Fruit fly (Drosophila melanogaster) whole organism, embryonic: Measurements from ENCODE around the gene Aatf.
A peak's percentile ranks its signal among the peaks of the same experiment; 100 is the strongest.

Source experiments
- ATbp ChIP-seq: fragments of 200-800 bp; sonication (Bioruptor generic); optimal IDR thresholded peaks from 2 replicates; lab custom pipeline; 2017; ENCODE audit warnings: missing biosample characterization, mild to moderate bottlenecking, missing genetic modification characterization, missing genetic modification reagents
- Ada2b ChIP-seq: fragments of 200-800 bp; sonication (Bioruptor generic); IDR thresholded peaks from 2 replicates; pipeline ENCODE4 v1.3.6; 2022; ENCODE audit warnings: missing biosample characterization, missing genetic modification characterization
- Bdp1 ChIP-seq: fragments of 200-800 bp; sonication (Bioruptor generic); optimal IDR thresholded peaks from 3 replicates; lab custom pipeline; 2016; ENCODE audit warnings: missing biosample characterization, missing genetic modification characterization
- BtbVII ChIP-seq: fragments of 200-800 bp; sonication (Bioruptor generic); optimal IDR thresholded peaks from 3 replicates; lab custom pipeline; 2017; ENCODE audit warnings: missing biosample characterization, mild to moderate bottlenecking, missing genetic modification characterization
- CG10462 ChIP-seq: fragments of 200-800 bp; sonication (Bioruptor generic); optimal IDR thresholded peaks from 2 replicates; lab custom pipeline; 2016; ENCODE audit warnings: missing biosample characterization, missing genetic modification characterization
- CG11085 ChIP-seq: fragments of 200-800 bp; sonication (Bioruptor generic); IDR thresholded peaks from 2 replicates; pipeline ENCODE4 v1.3.6; 2022; ENCODE audit warnings: missing biosample characterization, missing genetic modification characterization
- CG11560 ChIP-seq: fragments of 200-800 bp; sonication (Bioruptor generic); IDR thresholded peaks from 3 replicates; pipeline ENCODE4 v1.3.6; 2022; ENCODE audit warnings: missing biosample characterization, missing genetic modification characterization
- CG12744 ChIP-seq: fragments of 200-800 bp; sonication (Bioruptor generic); optimal IDR thresholded peaks from 2 replicates; lab custom pipeline; 2016; ENCODE audit warnings: missing biosample characterization, missing genetic modification characterization
- CG13123 ChIP-seq: fragments of 200-800 bp; sonication (Bioruptor generic); optimal IDR thresholded peaks from 2 replicates; lab custom pipeline; 2016; ENCODE audit warnings: missing biosample characterization, missing genetic modification characterization
- CG14441 ChIP-seq: fragments of 200-800 bp; sonication (Bioruptor generic); IDR thresholded peaks from 2 replicates; pipeline ENCODE4 v1.3.6; 2022; ENCODE audit warnings: missing biosample characterization, missing genetic modification characterization
- CG16815 ChIP-seq: fragments of 200-800 bp; sonication (Bioruptor generic); optimal IDR thresholded peaks from 3 replicates; lab custom pipeline; 2017; ENCODE audit warnings: missing biosample characterization, mild to moderate bottlenecking, missing genetic modification characterization
- CG17802 ChIP-seq: fragments of 200-800 bp; sonication (Bioruptor generic); optimal IDR thresholded peaks from 2 replicates; lab custom pipeline; 2018; ENCODE audit warnings: missing biosample characterization, mild to moderate bottlenecking, missing genetic modification characterization, moderate library complexity
- CG17912 ChIP-seq: fragments of 200-800 bp; sonication (Bioruptor generic); optimal IDR thresholded peaks from 2 replicates; lab custom pipeline; 2018; ENCODE audit warnings: missing biosample characterization, mild to moderate bottlenecking, missing genetic modification characterization
- CG18262 ChIP-seq: fragments of 200-800 bp; optimal IDR thresholded peaks from 3 replicates; lab custom pipeline; 2019; ENCODE audit warnings: missing biosample characterization, mild to moderate bottlenecking, missing genetic modification characterization, moderate library complexity
- CG2116 ChIP-seq: fragments of 200-800 bp; sonication (Bioruptor generic); optimal IDR thresholded peaks from 3 replicates; lab custom pipeline; 2018; ENCODE audit warnings: missing biosample characterization, mild to moderate bottlenecking, missing genetic modification characterization
- CG30431 ChIP-seq: fragments of 200-800 bp; sonication (Bioruptor generic); optimal IDR thresholded peaks from 2 replicates; lab custom pipeline; 2017; ENCODE audit warnings: missing biosample characterization, missing genetic modification characterization
- CG31388 ChIP-seq: fragments of 200-800 bp; sonication (Bioruptor generic); optimal IDR thresholded peaks from 2 replicates; lab custom pipeline; 2016; ENCODE audit warnings: missing biosample characterization, missing genetic modification characterization
- CG34422 ChIP-seq: fragments of 200-800 bp; sonication (Bioruptor generic); IDR thresholded peaks from 3 replicates; pipeline ENCODE4 v1.3.6; 2022; ENCODE audit warnings: missing biosample characterization, missing genetic modification characterization
- CG3847 ChIP-seq: fragments of 200-800 bp; sonication (Bioruptor generic); IDR thresholded peaks from 2 replicates; pipeline ENCODE4 v1.3.6; 2022; ENCODE audit warnings: missing biosample characterization, missing genetic modification characterization
- CG4404 ChIP-seq: fragments of 200-800 bp; sonication (Bioruptor generic); IDR thresholded peaks from 2 replicates; pipeline ENCODE4 v1.3.6; 2022; ENCODE audit warnings: missing biosample characterization, missing genetic modification characterization
- CG4820 ChIP-seq: fragments of 200-800 bp; sonication (Bioruptor generic); optimal IDR thresholded peaks from 3 replicates; lab custom pipeline; 2016; ENCODE audit warnings: missing biosample characterization, missing genetic modification characterization
- CG7271 ChIP-seq: fragments of 200-800 bp; sonication (Bioruptor generic); optimal IDR thresholded peaks from 2 replicates; lab custom pipeline; 2018; ENCODE audit warnings: missing biosample characterization, mild to moderate bottlenecking, missing genetic modification characterization, moderate library complexity
- CG7372 ChIP-seq: fragments of 200-800 bp; sonication (Bioruptor generic); IDR thresholded peaks from 2 replicates; pipeline ENCODE4 v1.3.6; 2022; ENCODE audit warnings: missing biosample characterization, missing genetic modification characterization
- CG8089 ChIP-seq: fragments of 200-800 bp; sonication (Bioruptor generic); optimal IDR thresholded peaks from 3 replicates; lab custom pipeline; 2016; ENCODE audit warnings: missing biosample characterization, missing genetic modification characterization
- CG8281 ChIP-seq: fragments of 200-800 bp; sonication (Bioruptor generic); optimal IDR thresholded peaks from 2 replicates; lab custom pipeline; 2018; ENCODE audit warnings: missing biosample characterization, mild to moderate bottlenecking, missing genetic modification characterization, moderate library complexity
- CTCF ChIP-seq: fragments of 200-800 bp; sonication (Bioruptor generic); optimal IDR thresholded peaks from 2 replicates; lab custom pipeline; 2017; ENCODE audit warnings: missing biosample characterization, mild to moderate bottlenecking, missing genetic modification characterization, moderate library complexity
- Dp ChIP-seq: fragments of 200-800 bp; sonication (Bioruptor generic); optimal IDR thresholded peaks from 2 replicates; lab custom pipeline; 2018; ENCODE audit warnings: missing biosample characterization, mild to moderate bottlenecking, missing genetic modification characterization, moderate library complexity
- E2f1 ChIP-seq: fragments of 200-800 bp; sonication (Bioruptor generic); IDR thresholded peaks from 2 replicates; pipeline ENCODE4 v1.3.6; 2022; ENCODE audit warnings: missing biosample characterization, missing genetic modification characterization
- HHEX ChIP-seq: fragments of 200-800 bp; sonication (Bioruptor generic); optimal IDR thresholded peaks from 3 replicates; lab custom pipeline; 2017; ENCODE audit warnings: missing biosample characterization, mild to moderate bottlenecking, missing genetic modification characterization, missing genetic modification reagents
- Hr51 ChIP-seq, 2 experiments: fragments of 200-800 bp; sonication (Bioruptor generic); optimal IDR thresholded peaks; 2 replicates in 1 of 2; 3 replicates in 1 of 2; lab custom pipeline; 2016 to 2018; ENCODE audit warnings: missing biosample characterization in 2 of 2, missing genetic modification characterization in 2 of 2, mild to moderate bottlenecking in 1 of 2, moderate library complexity in 1 of 2
- NK7.1 ChIP-seq: fragments of 200-800 bp; sonication (Bioruptor generic); optimal IDR thresholded peaks from 3 replicates; lab custom pipeline; 2016; ENCODE audit warnings: missing biosample characterization, missing genetic modification characterization
- Pdp1 ChIP-seq, 2 experiments: fragments of 200-800 bp; sonication (Bioruptor generic); optimal IDR thresholded peaks; 3 replicates each; lab custom pipeline; 2016; ENCODE audit warnings: missing biosample characterization in 2 of 2, missing genetic modification characterization in 2 of 2, mild to moderate bottlenecking in 1 of 2, moderate library complexity in 1 of 2
- Ravus ChIP-seq: fragments of 200-800 bp; sonication (Bioruptor generic); IDR thresholded peaks from 2 replicates; pipeline ENCODE4 v1.3.6; 2022; ENCODE audit warnings: missing biosample characterization, missing genetic modification characterization
- Sox100B ChIP-seq: fragments of 200-800 bp; sonication (Bioruptor generic); optimal IDR thresholded peaks from 3 replicates; lab custom pipeline; 2018; ENCODE audit warnings: missing biosample characterization, mild to moderate bottlenecking, missing genetic modification characterization
- Ssrp ChIP-seq: fragments of 200-800 bp; sonication (Bioruptor generic); optimal IDR thresholded peaks from 2 replicates; lab custom pipeline; 2018; ENCODE audit warnings: missing biosample characterization, mild to moderate bottlenecking, missing genetic modification characterization, moderate library complexity
- caup ChIP-seq: fragments of 200-800 bp; sonication (Bioruptor generic); optimal IDR thresholded peaks from 3 replicates; lab custom pipeline; 2017; ENCODE audit warnings: missing biosample characterization, mild to moderate bottlenecking, missing genetic modification characterization, moderate library complexity; ENCODE audit not compliant: severe bottlenecking
- crol ChIP-seq: fragments of 200-800 bp; sonication (Bioruptor generic); IDR thresholded peaks from 2 replicates; pipeline ENCODE4 v1.3.6; 2022; ENCODE audit warnings: missing biosample characterization, missing genetic modification characterization
- crp ChIP-seq, 2 experiments: fragments of 200-800 bp; sonication (Bioruptor generic); optimal IDR thresholded peaks; 2 replicates in 1 of 2; 3 replicates in 1 of 2; lab custom pipeline; 2017; ENCODE audit warnings: missing biosample characterization in 2 of 2, missing genetic modification characterization in 2 of 2, mild to moderate bottlenecking in 1 of 2, moderate library complexity in 1 of 2
- ewg ChIP-seq: fragments of 200-800 bp; sonication (Bioruptor generic); optimal IDR thresholded peaks from 3 replicates; lab custom pipeline; 2017; ENCODE audit warnings: mild to moderate bottlenecking, missing biosample characterization, missing genetic modification reagents, missing genetic modification characterization
- gem ChIP-seq: fragments of 200-800 bp; sonication (Bioruptor generic); optimal IDR thresholded peaks from 2 replicates; lab custom pipeline; 2019; ENCODE audit warnings: missing biosample characterization, mild to moderate bottlenecking, missing genetic modification characterization, moderate library complexity
- gsb-n ChIP-seq: fragments of 200-800 bp; sonication (Bioruptor generic); optimal IDR thresholded peaks from 3 replicates; lab custom pipeline; 2018; ENCODE audit warnings: missing biosample characterization, mild to moderate bottlenecking, missing genetic modification characterization
- ind ChIP-seq: fragments of 200-800 bp; sonication (Bioruptor generic); optimal IDR thresholded peaks from 3 replicates; lab custom pipeline; 2016; ENCODE audit warnings: missing biosample characterization, missing genetic modification characterization
- insv ChIP-seq, 2 experiments: fragments of 200-800 bp; sonication (Bioruptor generic); optimal IDR thresholded peaks; 3 replicates each; lab custom pipeline; 2016 to 2018; ENCODE audit warnings: missing biosample characterization in 2 of 2, missing genetic modification characterization in 2 of 2
- kni ChIP-seq: fragments of 200-800 bp; sonication (Bioruptor generic); optimal IDR thresholded peaks from 3 replicates; lab custom pipeline; 2017; ENCODE audit warnings: mild to moderate bottlenecking, missing biosample characterization, missing genetic modification reagents, missing genetic modification characterization
- lbe ChIP-seq: fragments of 200-800 bp; sonication (Bioruptor generic); optimal IDR thresholded peaks from 2 replicates; lab custom pipeline; 2016; ENCODE audit warnings: missing biosample characterization, mild to moderate bottlenecking, missing genetic modification characterization
- lilli ChIP-seq: fragments of 200-800 bp; sonication (Bioruptor generic); optimal IDR thresholded peaks from 3 replicates; lab custom pipeline; 2016; ENCODE audit warnings: missing biosample characterization, missing genetic modification characterization
- psq ChIP-seq: fragments of 200-800 bp; sonication (Bioruptor generic); optimal IDR thresholded peaks from 2 replicates; lab custom pipeline; 2017; ENCODE audit warnings: missing biosample characterization, missing genetic modification characterization
- pzg ChIP-seq: fragments of 200-800 bp; sonication (Bioruptor generic); optimal IDR thresholded peaks from 3 replicates; lab custom pipeline; 2018; ENCODE audit warnings: missing biosample characterization, mild to moderate bottlenecking, missing genetic modification characterization, moderate library complexity
- sima ChIP-seq: fragments of 200-800 bp; sonication (Bioruptor generic); optimal IDR thresholded peaks from 2 replicates; lab custom pipeline; 2016; ENCODE audit warnings: missing biosample characterization, missing genetic modification characterization
- vnd ChIP-seq: fragments of 200-800 bp; sonication (Bioruptor generic); IDR thresholded peaks from 3 replicates; pipeline ENCODE4 v1.3.6; 2022; ENCODE audit warnings: missing biosample characterization, missing genetic modification characterization; ENCODE audit not compliant: partially characterized antibody
- vvl ChIP-seq: fragments of 200-800 bp; sonication (Bioruptor generic); IDR thresholded peaks from 2 replicates; pipeline ENCODE4 v1.3.6; 2022; ENCODE audit warnings: missing biosample characterization, missing genetic modification characterization

Gene Aatf

DNA sequence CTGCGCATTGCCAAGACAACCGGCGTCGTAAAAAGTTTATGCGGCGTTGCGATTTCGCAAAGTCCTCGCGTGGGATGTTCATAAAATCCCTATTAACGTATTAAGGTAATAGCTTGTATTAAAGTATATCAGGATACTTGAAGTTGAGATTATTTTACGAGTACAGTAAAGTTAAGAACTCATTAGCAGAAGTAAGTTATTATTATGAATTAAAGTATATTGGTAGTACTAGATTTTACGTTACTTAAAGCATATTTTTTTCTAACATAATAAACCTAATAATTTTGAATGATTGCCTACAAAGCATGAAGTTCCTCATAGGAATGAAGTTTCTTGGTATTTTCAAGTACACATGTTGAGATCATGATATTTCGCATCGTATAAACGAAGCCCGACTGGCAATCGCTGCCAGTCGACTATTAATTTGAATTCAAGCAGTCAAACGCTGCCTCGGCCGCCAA lies 23.6 kb upstream of the Aatf start (continued):
- TF ChIP-seq E2f1 (GFP tag; lab: Robert Waterston, UW) (0 out of 2 replicates have a peak, but pooled peaks have one; percentile 10), kni (no peak), caup (GFP tag; lab: Kevin White, UChicago) (peak; percentile 11), CG14441 (no peak), ewg (GFP tag; lab: Kevin White, UChicago) (peak; percentile 24), CG18262 (tag; lab: Kevin White, UChicago) (peak; percentile 85), crp (GFP tag; optimal IDR thresholded peaks at IDR 0.05; lab: Kevin White, UChicago) (no peak), Ssrp (peak; percentile 53), CG34422 (GFP tag; lab: Robert Waterston, UW) (no peak), CG3847 (GFP tag; lab: Robert Waterston, UW) (no peak), NK7.1 (no peak), CG4404 (no peak), CG11085 (GFP tag; lab: Robert Waterston, UW) (no peak), gem (tag; lab: Kevin White, UChicago) (peak; percentile 77), Dp (no peak), gsb-n (peak; percentile 47), CG2116 (GFP tag; lab: Kevin White, UChicago) (peak; percentile 3), vnd (GFP tag; lab: Robert Waterston, UW) (no peak), CG16815 (no peak), CG17802 (tag; lab: Kevin White, UChicago) (no peak), CG7372 (GFP tag; lab: Robert Waterston, UW) (no peak), crol (GFP tag; lab: Robert Waterston, UW) (no peak), Pdp1 (GFP tag; optimal IDR thresholded peaks at IDR 0.05; lab: Kevin White, UChicago) (no peak), ATbp (GFP tag; lab: Kevin White, UChicago) (peak; percentile 39), CG7271 (tag; lab: Kevin White, UChicago) (no peak), CTCF (GFP tag; lab: Kevin White, UChicago) (no peak), Hr51 (GFP tag; optimal IDR thresholded peaks at IDR 0.05; lab: Kevin White, UChicago) (peak in 1 of 2 experiments; percentile 78), insv (GFP tag; optimal IDR thresholded peaks at IDR 0.05; lab: Kevin White, UChicago) (no peak), CG4820 (GFP tag; lab: Kevin White, UChicago) (peak; percentile 91), psq (GFP tag; lab: Kevin White, UChicago) (no peak), pzg (no peak), CG8089 (peak; percentile 10), vvl (0 out of 2 replicates have a peak, but pooled peaks have one; percentile 12), BtbVII (GFP tag; lab: Kevin White, UChicago) (peak; percentile 57), CG17912 (GFP tag; lab: Kevin White, UChicago) (no peak), CG12744 (GFP tag; lab: Kevin White, UChicago) (no peak), CG30431 (no peak), CG10462 (GFP tag; lab: Kevin White, UChicago) (no peak), Ravus (GFP tag; lab: Robert Waterston, UW) (no peak), sima (GFP tag; lab: Kevin White, UChicago) (no peak), CG31388 (no peak), ind (no peak), CG13123 (no peak), Bdp1 (GFP tag; lab: Kevin White, UChicago) (no peak), CG8281 (no peak), lilli (GFP tag; lab: Kevin White, UChicago) (peak; percentile 27), HHEX (GFP tag; lab: Kevin White, UChicago) (peak; percentile 30), lbe (GFP tag; lab: Kevin White, UChicago) (no peak), Ada2b (peak; percentile 29; the same call in 1 of the 2 replicates), Sox100B (peak; percentile 84), CG11560 (tag; lab: Robert Waterston, UW) (no peak)
